Fruit fly (Drosophila melanogaster): ENCODE measurements around the gene CG1090.

CG1090 gene

DNA sequence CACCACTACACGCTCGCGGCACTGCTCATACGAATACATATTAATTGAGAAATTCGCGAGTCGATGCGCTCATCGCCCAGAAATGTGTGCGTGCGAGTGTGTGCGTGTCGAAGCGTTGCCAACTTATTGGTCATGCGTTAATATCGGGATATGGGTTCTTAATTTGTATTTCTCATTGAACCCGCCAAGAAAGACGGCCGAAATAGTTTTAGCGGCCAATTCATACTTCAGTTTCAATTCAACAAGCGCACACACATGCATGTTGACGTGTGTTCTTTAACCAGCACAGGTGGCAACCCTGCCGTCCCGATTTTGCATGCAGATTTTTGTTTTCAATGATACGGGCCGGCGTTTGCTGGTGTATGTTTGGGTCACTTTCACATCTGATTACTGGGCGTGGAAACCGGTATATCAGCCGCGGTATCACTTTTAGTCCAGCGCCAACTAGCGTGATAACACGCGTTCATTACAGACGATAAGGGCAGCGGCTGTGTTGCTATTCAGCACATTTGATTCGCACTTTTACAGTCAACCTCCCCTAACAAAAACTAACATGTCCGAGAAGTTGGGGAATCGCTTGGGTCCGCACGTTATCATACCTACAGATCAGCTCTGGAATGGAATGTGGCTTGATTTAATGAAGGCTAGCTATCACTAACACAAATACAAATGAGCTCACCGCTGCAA is 44.2 kb downstream of the CG1090 start (continued):
- TF ChIP-seq rib (GFP tag; IDR thresholded peaks at IDR 0.05), result peak; percentile 88
- TF ChIP-seq slbo (GFP tag; IDR thresholded peaks at IDR 0.05), result peak; percentile 44; the same call in 1 of the 2 replicates
- TF ChIP-seq CG3838 (GFP tag; optimal IDR thresholded peaks at IDR 0.05), result no peak
- TF ChIP-seq maf-S (GFP tag; optimal IDR thresholded peaks at IDR 0.05), result no peak
- no peak for TF ChIP-seq CG10979 (tag; optimal IDR thresholded peaks at IDR 0.05)
- TF ChIP-seq unc-4 (GFP tag; IDR thresholded peaks at IDR 0.05; ENCODE audit: partially characterized antibody), result no peak
- no peak for TF ChIP-seq CG10959 (GFP tag; IDR thresholded peaks at IDR 0.05)
- no peak for TF ChIP-seq repo (GFP tag; optimal IDR thresholded peaks at IDR 0.05)
- no peak for TF ChIP-seq sima (GFP tag; optimal IDR thresholded peaks at IDR 0.05)
- TF ChIP-seq lab (GFP tag; optimal IDR thresholded peaks at IDR 0.05), result peak; percentile 3
- TF ChIP-seq CG17359 (tag; optimal IDR thresholded peaks at IDR 0.05), result no peak
- TF ChIP-seq CG10147 (GFP tag; optimal IDR thresholded peaks at IDR 0.05), result peak; percentile 4
- no peak for TF ChIP-seq Hand (GFP tag; optimal IDR thresholded peaks at IDR 0.05)
- TF ChIP-seq C15 (GFP tag; IDR thresholded peaks at IDR 0.05), result no peak
- 0 out of 2 replicates have a peak, but pooled peaks have one; percentile 13 for TF ChIP-seq Nf-YA (GFP tag; IDR thresholded peaks at IDR 0.05)
- TF ChIP-seq bbx (GFP tag; IDR thresholded peaks at IDR 0.05; ENCODE audit: partially characterized antibody), result 0 out of 2 replicates have a peak, but pooled peaks have one; percentile 6
- TF ChIP-seq CG12659 (GFP tag; optimal IDR thresholded peaks at IDR 0.05), result no peak
- TF ChIP-seq danr (GFP tag; IDR thresholded peaks at IDR 0.05), result no peak
- TF ChIP-seq CG15073 (GFP tag; optimal IDR thresholded peaks at IDR 0.05), result no peak
- no peak for TF ChIP-seq CTCF (GFP tag; optimal IDR thresholded peaks at IDR 0.05)
- no peak for TF ChIP-seq H2.0 (GFP tag; IDR thresholded peaks at IDR 0.05)
- TF ChIP-seq CG7786 (GFP tag; optimal IDR thresholded peaks at IDR 0.05), result no peak
- TF ChIP-seq CG15514 (GFP tag; optimal IDR thresholded peaks at IDR 0.05), result no peak
- no peak for TF ChIP-seq HLH54F (GFP tag; optimal IDR thresholded peaks at IDR 0.05)
- no peak for TF ChIP-seq CG30431 (GFP tag; optimal IDR thresholded peaks at IDR 0.05)
- TF ChIP-seq NK7.1 (GFP tag; optimal IDR thresholded peaks at IDR 0.05), result no peak
- no peak for TF ChIP-seq CG17385 (GFP tag; optimal IDR thresholded peaks at IDR 0.05)
- TF ChIP-seq Awh (GFP tag; IDR thresholded peaks at IDR 0.05), result no peak
- TF ChIP-seq stwl (tag; optimal IDR thresholded peaks at IDR 0.05), result no peak
- TF ChIP-seq MBD-R2 (GFP tag; IDR thresholded peaks at IDR 0.05), result 0 out of 2 replicates have a peak, but pooled peaks have one; percentile 17
- no peak for TF ChIP-seq CG3163 (GFP tag; optimal IDR thresholded peaks at IDR 0.05)
- TF ChIP-seq CG6683 (GFP tag; optimal IDR thresholded peaks at IDR 0.05), result no peak
- no peak for TF ChIP-seq CG13624 (GFP tag; optimal IDR thresholded peaks at IDR 0.05)
- peak in 1 of 2 experiments; percentile 39 for TF ChIP-seq dpn (GFP tag; optimal IDR thresholded peaks at IDR 0.05)
- TF ChIP-seq fru (optimal IDR thresholded peaks at IDR 0.05), result no peak
- TF ChIP-seq CG17186 (GFP tag; optimal IDR thresholded peaks at IDR 0.05), result no peak
- no peak for TF ChIP-seq Hr39 (optimal IDR thresholded peaks at IDR 0.05)
- TF ChIP-seq Dbx (GFP tag; IDR thresholded peaks at IDR 0.05), result no peak
- peak; percentile 54 for TF ChIP-seq GATAe (GFP tag; conservative IDR thresholded peaks at IDR 0.05)
- no peak for TF ChIP-seq Ets65A (GFP tag)
- peak; percentile 48 for TF ChIP-seq gro (GFP tag; optimal IDR thresholded peaks at IDR 0.05)
- 0 out of 3 replicates have a peak, but pooled peaks have one; percentile 58 for TF ChIP-seq CG2199 (GFP tag; IDR thresholded peaks at IDR 0.05)
- peak; percentile 67 for TF ChIP-seq exex (tag; optimal IDR thresholded peaks at IDR 0.05)
- TF ChIP-seq Myb (GFP tag; optimal IDR thresholded peaks at IDR 0.05), result no peak
- TF ChIP-seq Hmr (GFP tag; optimal IDR thresholded peaks at IDR 0.05), result peak; percentile 45
- peak; percentile 81 for TF ChIP-seq cg (GFP tag; optimal IDR thresholded peaks at IDR 0.05)
- TF ChIP-seq HmgZ (tag; optimal IDR thresholded peaks at IDR 0.05), result no peak
- peak; percentile 13 for TF ChIP-seq PHDP (tag; optimal IDR thresholded peaks at IDR 0.05)
- TF ChIP-seq Chrac-16 (GFP tag; optimal IDR thresholded peaks at IDR 0.05), result peak; percentile 5
- TF ChIP-seq ewg (GFP tag; optimal IDR thresholded peaks at IDR 0.05), result peak; percentile 21
- TF ChIP-seq Ets97D (GFP tag; optimal IDR thresholded peaks at IDR 0.05), result no peak

Measured in whole organism, embryonic.